Worm (Caenorhabditis elegans): Measurements from ENCODE around the gene F56D6.20.

F56D6.20 gene

DNA sequence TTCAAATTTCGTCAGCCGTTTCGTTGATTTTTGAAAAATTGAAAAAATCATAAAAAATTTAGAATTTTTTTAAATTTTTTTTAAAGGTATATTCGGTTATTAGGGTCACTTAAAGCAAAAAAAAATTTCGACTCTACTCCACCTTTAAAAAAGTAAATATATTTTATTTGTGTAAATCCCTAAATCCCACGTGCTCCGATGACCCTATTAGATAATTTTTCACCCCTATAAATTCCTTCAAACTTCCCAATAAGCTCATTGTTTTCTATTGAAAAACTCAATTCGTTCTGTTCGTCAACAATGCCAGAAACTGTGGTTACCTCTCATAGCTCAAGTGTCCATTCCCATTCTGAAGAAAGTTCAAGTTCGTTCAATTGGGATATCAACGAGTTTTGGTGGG, at the start of gene F56D6.20:
TSS of gene F56D6.20 (plus strand) at position 301 of the 400 bp plus-strand sequence.
- TF ChIP-seq him-1 (tag; optimal IDR thresholded peaks at IDR 0.05) (no peak), nhr-80 (tag; optimal IDR thresholded peaks at IDR 0.05) (no peak), bed-2 (GFP tag; IDR thresholded peaks at IDR 0.05) (no peak), ztf-22 (GFP tag; optimal IDR thresholded peaks at IDR 0.05) (no peak), tlf-1 (GFP tag; optimal IDR thresholded peaks at IDR 0.05) (no peak), madf-8 (GFP tag; conservative IDR thresholded peaks at IDR 0.05) (no peak), ama-1 (optimal IDR thresholded peaks at IDR 0.05) (no peak), ama-1 (GFP tag; optimal IDR thresholded peaks at IDR 0.05) (no peak), madf-10 (tag; optimal IDR thresholded peaks at IDR 0.05) (no peak), somi-1 (GFP tag; optimal IDR thresholded peaks at IDR 0.05) (no peak), fkh-3 (tag; optimal IDR thresholded peaks at IDR 0.05) (no peak), hmg-20 (GFP tag; IDR thresholded peaks at IDR 0.05) (no peak), tbp1 (GFP tag; optimal IDR thresholded peaks at IDR 0.05) (no peak), rpc-1 (optimal IDR thresholded peaks at IDR 0.05) (no peak), rpc-1 (tag; optimal IDR thresholded peaks at IDR 0.05) (no peak)

DNA sequence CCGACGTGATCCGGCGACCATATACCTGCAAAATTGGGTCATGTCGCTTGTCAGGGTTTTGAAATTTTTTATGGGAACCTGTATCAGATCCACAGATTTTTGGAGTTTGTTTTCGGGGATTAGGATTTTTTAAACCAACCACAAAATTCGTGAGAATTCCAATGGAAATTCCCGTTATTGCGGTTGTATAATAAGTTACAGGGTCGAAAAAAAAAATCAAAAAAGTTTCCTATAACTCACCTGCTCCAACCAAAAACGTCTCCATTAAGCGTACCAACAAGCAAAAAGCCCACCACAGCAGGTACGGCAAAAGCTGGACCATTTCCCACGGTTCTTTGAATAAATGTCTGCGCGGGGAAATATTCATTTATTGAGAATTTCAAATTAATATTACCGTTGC, 49.8 kb upstream of the F56D6.20 start:
- TF ChIP-seq ztf-18 (tag; optimal IDR thresholded peaks at IDR 0.05) (no peak), egl-18 (GFP tag; IDR thresholded peaks at IDR 0.05) (no peak), cebp-2 (GFP tag; IDR thresholded peaks at IDR 0.05) (no peak), F55B11.4 (tag; optimal IDR thresholded peaks at IDR 0.05; ENCODE audit: borderline replicate concordance, insufficient read depth) (no peak), bed-2 (GFP tag; IDR thresholded peaks at IDR 0.05) (no peak), C17E4.6 (GFP tag; IDR thresholded peaks at IDR 0.05) (no peak), tlf-1 (GFP tag; optimal IDR thresholded peaks at IDR 0.05) (no peak), B0336.3 (GFP tag; IDR thresholded peaks at IDR 0.05) (no peak)

DNA sequence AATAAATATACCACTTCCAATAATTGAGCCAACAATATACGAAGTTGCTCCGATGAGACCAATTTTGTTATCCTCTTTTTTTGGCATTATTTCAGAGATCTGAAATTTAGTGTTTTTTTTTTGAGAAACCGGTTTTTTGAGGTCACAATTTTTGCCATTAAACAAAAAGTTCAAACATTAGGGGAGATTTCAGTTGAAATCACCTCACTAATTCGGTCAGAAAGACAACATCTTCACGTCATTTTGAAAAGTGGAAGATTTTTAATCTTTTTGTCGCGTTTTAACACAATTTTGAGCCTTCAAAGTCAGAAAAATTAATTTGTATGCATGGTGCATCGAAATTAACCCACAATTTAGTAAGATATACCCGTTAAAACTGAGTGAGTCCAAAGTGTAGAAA, 47.8 kb upstream of the F56D6.20 start, which contains the start of gene aat-8:
TSS of gene aat-8 (minus strand) at position 101 of the 400 bp plus-strand sequence.
- TF ChIP-seq madf-10 (tag; optimal IDR thresholded peaks at IDR 0.05) = no peak
- TF ChIP-seq dpff-1 (tag; optimal IDR thresholded peaks at IDR 0.05) = no peak
- TF ChIP-seq hmg-20 (GFP tag; IDR thresholded peaks at IDR 0.05) = no peak
- TF ChIP-seq lin-40 (tag; optimal IDR thresholded peaks at IDR 0.05) = no peak
- no peak for TF ChIP-seq sea-2 (GFP tag; IDR thresholded peaks at IDR 0.05)
- TF ChIP-seq D2030.7 (GFP tag; IDR thresholded peaks at IDR 0.05) = no peak
- no peak for TF ChIP-seq hmg-1.2 (GFP tag; IDR thresholded peaks at IDR 0.05)
- TF ChIP-seq bed-2 (GFP tag; IDR thresholded peaks at IDR 0.05) = no peak
- TF ChIP-seq F23B12.7 (tag; optimal IDR thresholded peaks at IDR 0.05; ENCODE audit: insufficient read depth) = no peak
- no peak for TF ChIP-seq let-526 (GFP tag; IDR thresholded peaks at IDR 0.05)
- no peak for TF ChIP-seq attf-6 (GFP tag; IDR thresholded peaks at IDR 0.05)
- TF ChIP-seq F55B11.4 (tag; optimal IDR thresholded peaks at IDR 0.05; ENCODE audit: borderline replicate concordance, insufficient read depth) = no peak
- no peak for TF ChIP-seq sptf-2 (GFP tag; optimal IDR thresholded peaks at IDR 0.05)
- no peak for TF ChIP-seq attf-5 (GFP tag; optimal IDR thresholded peaks at IDR 0.05)
- TF ChIP-seq ztf-26 (tag; optimal IDR thresholded peaks at IDR 0.05) = no peak
- TF ChIP-seq nhr-80 (tag; optimal IDR thresholded peaks at IDR 0.05) = no peak
- TF ChIP-seq mcd-1 (GFP tag; IDR thresholded peaks at IDR 0.05) = no peak
- TF ChIP-seq Y95B8A.8 (GFP tag; IDR thresholded peaks at IDR 0.05) = no peak
- no peak for TF ChIP-seq ceh-27 (GFP tag; optimal IDR thresholded peaks at IDR 0.05)

DNA sequence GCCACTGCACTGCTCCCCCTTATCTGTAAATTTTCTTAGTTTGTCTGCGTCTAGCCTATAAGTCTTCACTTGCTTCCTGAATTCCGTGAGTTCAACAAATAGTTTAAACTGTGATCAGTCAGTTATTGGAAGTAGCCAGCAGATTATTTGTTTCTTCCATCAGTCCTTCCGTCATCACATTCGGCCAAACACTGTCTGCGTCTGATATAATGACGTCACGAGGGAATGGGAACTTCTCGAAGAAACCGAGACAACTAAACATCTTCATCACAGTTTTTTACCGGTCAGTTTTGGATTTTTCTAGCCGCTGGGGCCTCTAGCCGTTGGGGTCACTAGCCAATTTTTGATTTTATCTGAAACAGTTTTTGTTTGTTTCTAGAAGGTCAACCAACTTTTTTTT, 46.7 kb upstream of the F56D6.20 start:
- TF ChIP-seq egrh-3 (GFP tag; IDR thresholded peaks at IDR 0.05) (no peak), Y67H2A.10 (GFP tag; conservative IDR thresholded peaks at IDR 0.05) (no peak), nhr-80 (tag; optimal IDR thresholded peaks at IDR 0.05) (peak; percentile 34), ceh-100 (GFP tag; IDR thresholded peaks at IDR 0.05) (no peak), tbp1 (GFP tag; optimal IDR thresholded peaks at IDR 0.05) (no peak)

Measured in whole organism, young adult.